Worm (Caenorhabditis elegans): ENCODE results near the gene ggtb-1.

ce11 chrIII:7140228-7140710 lies 6.7 kb downstream of the ggtb-1 start:
- TF ChIP-seq hnd-1 (tag; optimal IDR thresholded peaks at IDR 0.05) (no peak), ama-1 (optimal IDR thresholded peaks at IDR 0.05) (peak; percentile 76), aly-1 (tag; optimal IDR thresholded peaks at IDR 0.05) (no peak), ets-7 (tag; optimal IDR thresholded peaks at IDR 0.05) (no peak), pes-1 (GFP tag; IDR thresholded peaks at IDR 0.05) (no peak), flt-1 (GFP tag; IDR thresholded peaks at IDR 0.05) (no peak; the same call in 1 of the 2 replicates), hmg-4 (GFP tag; optimal IDR thresholded peaks at IDR 0.05) (no peak), F13C5.2 (tag; optimal IDR thresholded peaks at IDR 0.05) (no peak), tbx-37 (GFP tag; conservative IDR thresholded peaks at IDR 0.05) (no peak), B0310.2 (tag; optimal IDR thresholded peaks at IDR 0.05) (no peak), sea-1 (GFP tag; conservative IDR thresholded peaks at IDR 0.05) (no peak)

Data from whole organism, early embryonic.